Fruit fly (Drosophila melanogaster): Measurements from ENCODE around the gene Toll-9.

Gene Toll-9

DNA sequence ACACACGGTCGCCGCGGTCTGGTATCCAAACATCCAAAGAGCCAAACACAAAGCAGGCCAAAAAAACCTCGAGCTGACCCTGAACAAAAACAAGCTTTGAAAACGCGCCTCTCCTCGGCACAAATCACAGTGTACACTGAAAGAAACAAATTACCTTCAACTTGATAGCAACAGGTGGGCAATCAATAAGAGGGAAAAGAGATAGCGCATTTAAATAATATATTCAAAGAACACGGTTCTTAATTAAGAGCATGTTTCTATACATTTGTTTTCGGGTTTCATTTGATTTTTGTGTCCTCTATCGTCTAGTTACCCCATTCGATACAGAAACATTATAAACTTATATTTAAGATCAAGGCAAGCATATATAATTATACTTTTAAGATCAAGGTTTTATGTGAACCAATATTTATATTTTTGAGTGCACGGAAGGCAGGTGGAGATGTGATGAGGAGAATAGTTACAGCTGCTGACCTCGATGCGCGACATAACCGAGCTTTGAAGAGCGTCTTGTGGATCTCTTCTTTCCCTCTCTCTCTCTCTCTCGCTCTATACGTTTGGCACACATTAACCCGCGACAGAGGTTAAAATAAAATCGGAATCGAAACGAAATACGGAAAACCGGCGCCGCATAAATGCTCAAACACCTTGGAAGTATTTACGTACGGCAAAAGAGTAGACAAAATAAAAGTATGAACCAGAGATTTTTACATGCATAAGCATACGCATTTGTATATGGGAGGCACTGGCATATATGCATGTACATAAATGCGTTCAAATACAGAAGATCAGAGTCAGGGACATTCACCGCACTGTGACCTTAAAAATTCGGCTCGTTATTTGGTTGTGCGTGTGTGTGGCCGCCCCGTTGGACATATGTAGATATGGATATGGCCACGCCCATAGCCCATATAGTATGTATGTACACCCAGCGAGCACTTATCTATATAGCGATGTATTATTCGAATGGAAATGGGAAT, 32.0 kb upstream of the Toll-9 start (continued):
- TF ChIP-seq CG10543 (GFP tag; optimal IDR thresholded peaks at IDR 0.05), result peak; percentile 91
- peak; percentile 74 for TF ChIP-seq CG12155 (GFP tag; optimal IDR thresholded peaks at IDR 0.05)
- TF ChIP-seq unc-4 (GFP tag; IDR thresholded peaks at IDR 0.05; ENCODE audit: partially characterized antibody), result peak; percentile 1; the same call in 1 of the 2 replicates
- peak; percentile 85 for TF ChIP-seq ind (GFP tag; optimal IDR thresholded peaks at IDR 0.05)
- peak; percentile 85 for TF ChIP-seq Ptx1 (GFP tag; IDR thresholded peaks at IDR 0.05)
- TF ChIP-seq cwo (GFP tag; optimal IDR thresholded peaks at IDR 0.05), result peak; percentile 81
- peak; percentile 20 for TF ChIP-seq Ets97D (GFP tag; optimal IDR thresholded peaks at IDR 0.05)
- peak; percentile 67 for TF ChIP-seq CG31388 (GFP tag; optimal IDR thresholded peaks at IDR 0.05)
- peak; percentile 87 for TF ChIP-seq NfI (GFP tag; optimal IDR thresholded peaks at IDR 0.05)
- peak; percentile 59 for TF ChIP-seq shn (GFP tag; optimal IDR thresholded peaks at IDR 0.05)
- TF ChIP-seq pzg (GFP tag; optimal IDR thresholded peaks at IDR 0.05), result no peak
- TF ChIP-seq Doc2 (GFP tag; IDR thresholded peaks at IDR 0.05), result no peak
- TF ChIP-seq CkIIα-i1 (GFP tag; IDR thresholded peaks at IDR 0.05), result no peak
- TF ChIP-seq CG42726 (GFP tag; IDR thresholded peaks at IDR 0.05; ENCODE audit: partially characterized antibody), result no peak
- TF ChIP-seq zen2 (GFP tag; IDR thresholded peaks at IDR 0.05; ENCODE audit: partially characterized antibody), result no peak
- no peak for TF ChIP-seq hth (optimal IDR thresholded peaks at IDR 0.05)
- peak; percentile 91 for TF ChIP-seq phol (tag; optimal IDR thresholded peaks at IDR 0.05)
- TF ChIP-seq lmd (GFP tag; IDR thresholded peaks at IDR 0.05), result peak; percentile 85
- peak; percentile 79 for TF ChIP-seq tgo (GFP tag; IDR thresholded peaks at IDR 0.05)
- peak; percentile 86 for TF ChIP-seq fd3F (GFP tag; optimal IDR thresholded peaks at IDR 0.05)
- peak; percentile 54 for TF ChIP-seq NK7.1 (GFP tag; optimal IDR thresholded peaks at IDR 0.05)
- TF ChIP-seq CG16863 (GFP tag; optimal IDR thresholded peaks at IDR 0.05), result peak; percentile 72
- TF ChIP-seq fu2 (GFP tag; optimal IDR thresholded peaks at IDR 0.05), result peak; percentile 70
- TF ChIP-seq CG17829 (tag; optimal IDR thresholded peaks at IDR 0.05), result peak; percentile 81
- no peak; the same call in 1 of the 2 replicates for TF ChIP-seq sim (GFP tag; IDR thresholded peaks at IDR 0.05)
- peak; percentile 29 for TF ChIP-seq schlank (tag; optimal IDR thresholded peaks at IDR 0.05)
- peak; percentile 91 for TF ChIP-seq CG13424 (tag; optimal IDR thresholded peaks at IDR 0.05)
- no peak for TF ChIP-seq tna (GFP tag; IDR thresholded peaks at IDR 0.05; ENCODE audit: partially characterized antibody)
- 0 out of 3 replicates have a peak, but pooled peaks have one; percentile 21 for TF ChIP-seq Optix (GFP tag; IDR thresholded peaks at IDR 0.05)
- TF ChIP-seq Blimp-1 (GFP tag; optimal IDR thresholded peaks at IDR 0.05), result peak; percentile 81
- no peak for TF ChIP-seq mld (GFP tag; IDR thresholded peaks at IDR 0.05; ENCODE audit: partially characterized antibody)
- no peak for TF ChIP-seq rib (GFP tag; IDR thresholded peaks at IDR 0.05)
- peak; percentile 60 for TF ChIP-seq Deaf1 (tag; optimal IDR thresholded peaks at IDR 0.05)
- peak; percentile 83 for TF ChIP-seq Max (GFP tag; optimal IDR thresholded peaks at IDR 0.05)
- TF ChIP-seq CG12942 (GFP tag; optimal IDR thresholded peaks at IDR 0.05), result peak; percentile 79
- peak; percentile 48 for TF ChIP-seq her (GFP tag; optimal IDR thresholded peaks at IDR 0.05)
- no peak for TF ChIP-seq HLHmδ (GFP tag; optimal IDR thresholded peaks at IDR 0.05)
- TF ChIP-seq Fer2 (tag; optimal IDR thresholded peaks at IDR 0.05), result peak; percentile 50
- TF ChIP-seq CG13894 (tag; optimal IDR thresholded peaks at IDR 0.05), result peak; percentile 67
- TF ChIP-seq Awh (GFP tag; IDR thresholded peaks at IDR 0.05), result peak; percentile 80
- TF ChIP-seq CG11723 (GFP tag; optimal IDR thresholded peaks at IDR 0.05), result peak; percentile 82
- peak; percentile 18; the same call in 1 of the 2 replicates for TF ChIP-seq CG13287 (GFP tag; IDR thresholded peaks at IDR 0.05; ENCODE audit: partially characterized antibody)
- TF ChIP-seq al (GFP tag; IDR thresholded peaks at IDR 0.05), result peak; percentile 73
- TF ChIP-seq cad (GFP tag; optimal IDR thresholded peaks at IDR 0.05), result no peak
- peak; percentile 46 for TF ChIP-seq trh (GFP tag; optimal IDR thresholded peaks at IDR 0.05)
- peak; percentile 23; the same call in 1 of the 2 replicates for TF ChIP-seq CG32772 (GFP tag; IDR thresholded peaks at IDR 0.05)
- peak; percentile 64 for TF ChIP-seq D19B (GFP tag; optimal IDR thresholded peaks at IDR 0.05)
- TF ChIP-seq Adf1 (GFP tag; IDR thresholded peaks at IDR 0.05), result peak; percentile 32

All from whole organism, embryonic.